Fruit fly (Drosophila melanogaster): ENCODE data around the gene Nplp2.

DNA sequence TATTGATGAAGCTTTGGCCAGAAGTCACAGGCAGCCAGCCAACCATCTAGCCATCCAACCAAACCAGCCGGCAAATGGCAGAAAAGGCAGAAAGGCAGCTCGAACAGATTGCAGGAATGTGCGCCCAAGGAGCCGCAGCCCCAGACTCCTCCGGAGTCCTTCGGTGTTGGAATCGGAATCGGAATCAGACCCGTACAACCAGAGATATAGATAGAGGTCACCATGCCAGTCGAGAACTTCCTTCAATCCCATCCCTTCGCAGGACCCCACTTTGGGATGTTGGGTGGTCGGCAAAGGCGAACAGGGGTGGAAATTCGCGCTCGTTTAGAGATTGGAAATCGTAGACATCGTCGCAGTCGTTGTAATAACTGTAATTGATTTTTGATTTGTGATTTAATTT lies 43.9 kb upstream of the Nplp2 start:
- TF ChIP-seq CG6163 (GFP tag; IDR thresholded peaks at IDR 0.05) (no peak), CG34406 (GFP tag; optimal IDR thresholded peaks at IDR 0.05) (no peak), CG6854 (GFP tag; optimal IDR thresholded peaks at IDR 0.05) (no peak), dsx (GFP tag; optimal IDR thresholded peaks at IDR 0.05; ENCODE audit: poor library complexity, severe bottlenecking) (no peak), net (GFP tag; optimal IDR thresholded peaks at IDR 0.05) (no peak), dac (GFP tag; optimal IDR thresholded peaks at IDR 0.05) (no peak), Hr4 (GFP tag; optimal IDR thresholded peaks at IDR 0.05) (no peak), CG11762 (GFP tag; optimal IDR thresholded peaks at IDR 0.05; ENCODE audit: insufficient read depth) (no peak)
